Worm (Caenorhabditis elegans): Measurements from ENCODE around the gene C17B7.8.

Gene C17B7.8

DNA sequence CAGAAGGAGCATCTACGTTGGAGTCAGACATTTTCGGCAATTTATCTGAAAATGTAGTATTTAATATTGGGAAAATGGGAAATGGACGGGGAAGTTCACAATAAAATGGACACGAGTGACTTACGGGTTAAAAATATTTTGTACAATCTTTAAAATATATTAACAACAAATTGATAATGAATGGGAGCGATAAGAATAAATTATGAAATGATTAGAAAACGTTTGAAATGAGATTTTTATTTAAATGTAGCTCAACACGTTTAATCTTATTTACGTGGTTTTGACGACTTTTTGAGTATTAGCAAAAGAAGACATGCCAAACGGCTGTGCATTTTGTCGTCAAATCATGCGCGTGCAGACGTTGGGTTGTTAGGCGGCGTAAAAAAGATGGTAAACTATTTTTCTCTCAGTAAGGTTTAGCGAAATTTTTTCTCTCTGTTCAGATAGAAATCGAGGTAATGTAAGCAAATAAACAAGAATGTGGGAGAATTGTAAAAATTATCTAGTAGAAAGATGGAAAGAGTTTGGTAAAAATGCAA is 45.9 kb downstream of the C17B7.8 start, which contains the start of gene fbxa-64:
fbxa-64 (minus strand) TSS at position 51 of the 539 bp plus-strand sequence.
- TF ChIP-seq M03D4.4 (tag; optimal IDR thresholded peaks at IDR 0.05) (no peak), mab-5 (tag; optimal IDR thresholded peaks at IDR 0.05) (no peak), nhr-2 (tag; optimal IDR thresholded peaks at IDR 0.05) (no peak), mep-1 (tag; optimal IDR thresholded peaks at IDR 0.05) (no peak), nhr-12 (tag; optimal IDR thresholded peaks at IDR 0.05) (no peak), nhr-28 (tag; optimal IDR thresholded peaks at IDR 0.05) (no peak), mls-2 (tag; optimal IDR thresholded peaks at IDR 0.05) (no peak), elt-3 (tag; optimal IDR thresholded peaks at IDR 0.05) (no peak), cnd-1 (tag; optimal IDR thresholded peaks at IDR 0.05) (no peak), nhr-237 (tag; optimal IDR thresholded peaks at IDR 0.05) (no peak), elt-1 (tag; optimal IDR thresholded peaks at IDR 0.05; ENCODE audit: borderline replicate concordance, insufficient read depth) (no peak)

DNA sequence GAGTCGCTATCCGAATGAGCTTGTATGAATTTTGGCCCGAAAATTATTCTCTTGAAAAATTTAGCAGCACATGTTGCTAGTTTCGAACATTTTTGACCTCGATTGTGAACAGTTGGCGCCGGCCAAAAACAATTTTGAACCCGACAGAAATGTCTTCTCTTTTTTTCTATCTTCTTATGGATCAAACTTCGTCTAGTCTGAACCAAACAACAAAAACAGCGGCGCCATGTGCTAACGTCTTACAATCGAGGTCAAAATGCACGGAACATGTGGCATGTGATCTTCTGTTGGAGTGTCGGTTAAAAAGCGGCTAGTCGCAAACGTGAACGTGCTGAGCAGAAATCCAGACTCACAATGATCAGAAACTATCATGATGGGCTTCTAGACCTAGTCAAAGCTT is 47.9 kb downstream of the C17B7.8 start:
- TF ChIP-seq tbx-8 (GFP tag; optimal IDR thresholded peaks at IDR 0.05) (no peak), flh-1 (GFP tag; optimal IDR thresholded peaks at IDR 0.05) (no peak), drap-1 (GFP tag; optimal IDR thresholded peaks at IDR 0.05) (no peak), lsy-2 (tag; optimal IDR thresholded peaks at IDR 0.05) (no peak), nhr-76 (tag; optimal IDR thresholded peaks at IDR 0.05) (no peak), M03D4.4 (tag; optimal IDR thresholded peaks at IDR 0.05) (no peak), unc-62 (GFP tag; optimal IDR thresholded peaks at IDR 0.05) (no peak), ceh-83 (GFP tag; optimal IDR thresholded peaks at IDR 0.05) (no peak), cnd-1 (tag; optimal IDR thresholded peaks at IDR 0.05) (no peak), nhr-28 (tag; optimal IDR thresholded peaks at IDR 0.05) (no peak), mep-1 (tag; optimal IDR thresholded peaks at IDR 0.05) (no peak), ceh-43 (GFP tag; optimal IDR thresholded peaks at IDR 0.05) (no peak), zip-8 (tag; optimal IDR thresholded peaks at IDR 0.05) (no peak), ces-1 (GFP tag; optimal IDR thresholded peaks at IDR 0.05) (no peak), unc-39 (tag; optimal IDR thresholded peaks at IDR 0.05) (no peak)

DNA sequence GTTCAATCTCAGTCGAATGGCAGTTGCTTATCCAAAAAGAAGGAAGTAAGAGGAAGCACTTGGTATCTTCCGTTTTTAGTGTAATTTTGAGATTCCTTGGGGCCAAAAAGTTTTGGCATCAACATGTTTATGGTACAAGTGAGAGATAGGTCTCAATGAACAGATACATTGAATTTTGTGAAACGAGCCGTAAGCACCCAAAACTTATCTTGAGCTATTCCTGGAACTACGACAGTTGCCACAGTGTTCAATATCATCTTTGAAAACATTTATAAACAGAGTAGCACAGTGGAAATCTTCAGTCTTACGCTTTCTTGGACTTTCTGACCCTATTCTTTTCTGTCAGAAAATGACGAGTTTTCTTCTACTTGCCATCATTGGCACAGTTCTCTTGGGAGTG is 49.0 kb downstream of the C17B7.8 start, which contains the start of gene T28A11.3:
T28A11.3 (plus strand) TSS at position 301 of the 400 bp plus-strand sequence.
- no peak for TF ChIP-seq unc-62 (GFP tag; optimal IDR thresholded peaks at IDR 0.05)
- no peak for TF ChIP-seq unc-120 (tag; optimal IDR thresholded peaks at IDR 0.05; ENCODE audit: poor library complexity, severe bottlenecking)
- TF ChIP-seq zip-8 (tag; optimal IDR thresholded peaks at IDR 0.05): no peak
- TF ChIP-seq drap-1 (GFP tag; optimal IDR thresholded peaks at IDR 0.05): no peak

DNA sequence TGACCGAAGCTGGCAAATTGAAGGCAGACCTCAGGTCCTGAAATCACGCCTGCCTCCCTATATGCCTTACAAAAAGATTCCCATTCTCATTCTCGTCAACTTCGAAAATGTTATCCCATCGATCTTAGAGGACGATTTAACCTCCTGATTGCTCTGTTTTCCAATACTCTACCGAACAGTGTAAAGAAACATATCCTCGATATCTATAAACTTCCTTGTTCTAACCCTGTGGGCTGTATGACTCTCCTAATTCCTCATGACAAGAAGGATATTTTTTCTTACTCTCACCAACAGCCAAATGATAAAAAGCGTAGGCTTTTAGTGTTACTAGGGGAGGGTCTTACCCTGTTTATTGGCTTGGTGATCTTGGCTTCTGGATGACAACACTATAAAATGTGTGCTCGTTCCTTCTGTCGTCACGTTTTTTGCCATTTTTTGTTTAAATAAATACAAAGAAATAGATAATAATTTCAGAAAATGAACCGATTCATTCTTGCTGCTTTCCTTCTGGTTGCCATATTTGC is 50.4 kb downstream of the C17B7.8 start, which contains the start of gene T28A11.4:
T28A11.4 (plus strand) TSS at position 474 of the 524 bp plus-strand sequence.
- TF ChIP-seq ceh-39 (tag; optimal IDR thresholded peaks at IDR 0.05) (no peak), sptf-1 (tag; optimal IDR thresholded peaks at IDR 0.05) (no peak), hlh-1 (tag; optimal IDR thresholded peaks at IDR 0.05) (no peak), pha-4 (tag; optimal IDR thresholded peaks at IDR 0.05) (no peak), ham-2 (GFP tag; optimal IDR thresholded peaks at IDR 0.05) (no peak), lsy-2 (tag; optimal IDR thresholded peaks at IDR 0.05) (no peak), zip-8 (tag; optimal IDR thresholded peaks at IDR 0.05) (no peak), lin-32 (GFP tag; optimal IDR thresholded peaks at IDR 0.05) (no peak)

DNA sequence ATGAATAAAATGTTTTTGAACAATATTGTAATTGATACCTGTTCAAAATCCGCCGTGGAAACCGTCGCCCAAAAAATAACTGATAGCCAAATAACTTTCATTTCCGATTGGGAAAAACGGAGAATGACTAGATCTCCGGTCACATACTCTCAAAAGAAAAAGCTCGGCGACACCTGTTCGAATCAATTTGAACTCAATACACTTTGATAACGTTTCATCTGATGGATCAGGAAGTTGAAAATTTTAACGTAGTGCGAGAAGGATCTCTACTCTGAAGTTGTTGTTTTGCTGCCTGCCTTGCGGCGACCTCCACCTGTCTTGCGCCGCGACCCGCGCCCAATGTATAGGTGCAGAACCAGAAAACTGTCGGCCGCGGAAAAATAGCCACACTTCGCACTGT is 50.9 kb downstream of the C17B7.8 start, which contains the start of gene T28A11.20:
T28A11.20 (minus strand) TSS at position 101 of the 400 bp plus-strand sequence.
- TF ChIP-seq mab-5 (tag; optimal IDR thresholded peaks at IDR 0.05): no peak
- TF ChIP-seq nhr-237 (tag; optimal IDR thresholded peaks at IDR 0.05): no peak
- no peak for TF ChIP-seq unc-39 (tag; optimal IDR thresholded peaks at IDR 0.05)
- no peak for TF ChIP-seq cnd-1 (tag; optimal IDR thresholded peaks at IDR 0.05)
- no peak for TF ChIP-seq sptf-1 (tag; optimal IDR thresholded peaks at IDR 0.05)
- TF ChIP-seq ceh-39 (tag; optimal IDR thresholded peaks at IDR 0.05): no peak

All from whole organism, mixed stage, embryonic.